Fruit fly (Drosophila melanogaster) whole organism, embryonic: ENCODE measurements around the gene Sqor.

Source experiments
- Antp ChIP-seq: fragments of 200-800 bp; sonication (Bioruptor generic); optimal IDR thresholded peaks from 3 replicates; lab custom pipeline; 2016; ENCODE audit warnings: missing biosample characterization, missing genetic modification characterization
- Atf-2 ChIP-seq: fragments of 200-800 bp; sonication (Bioruptor generic); optimal IDR thresholded peaks from 2 replicates; lab custom pipeline; 2016; ENCODE audit warnings: missing biosample characterization, missing genetic modification characterization
- B-H1 ChIP-seq: fragments of 200-800 bp; sonication (Bioruptor generic); IDR thresholded peaks from 3 replicates; pipeline ENCODE4 v1.3.6; 2022; ENCODE audit warnings: missing biosample characterization, missing genetic modification characterization
- BEAF-32 ChIP-seq: fragments of 200-800 bp; sonication (Bioruptor generic); optimal IDR thresholded peaks from 3 replicates; lab custom pipeline; 2017; ENCODE audit warnings: missing biosample characterization, missing genetic modification characterization, mild to moderate bottlenecking, moderate library complexity, missing genetic modification reagents
- Blimp-1 ChIP-seq: fragments of 200-800 bp; sonication (Bioruptor generic); optimal IDR thresholded peaks from 3 replicates; lab custom pipeline; 2018; ENCODE audit warnings: missing biosample characterization, missing genetic modification characterization, mild to moderate bottlenecking, moderate library complexity, missing genetic modification reagents
- CG13894 ChIP-seq: fragments of 200-800 bp; sonication (Bioruptor generic); optimal IDR thresholded peaks from 3 replicates; lab custom pipeline; 2018; ENCODE audit warnings: missing biosample characterization, mild to moderate bottlenecking, missing genetic modification characterization, moderate library complexity
- CG15514 ChIP-seq: fragments of 200-800 bp; sonication (Bioruptor generic); optimal IDR thresholded peaks from 3 replicates; lab custom pipeline; 2017; ENCODE audit warnings: missing biosample characterization, missing genetic modification characterization, mild to moderate bottlenecking, moderate library complexity, missing genetic modification reagents
- CG17186 ChIP-seq: fragments of 200-800 bp; sonication (Bioruptor generic); optimal IDR thresholded peaks from 3 replicates; lab custom pipeline; 2017; ENCODE audit warnings: missing biosample characterization, missing genetic modification reagents, missing genetic modification characterization
- CG18599 ChIP-seq: fragments of 200-800 bp; sonication (Bioruptor generic); optimal IDR thresholded peaks from 3 replicates; lab custom pipeline; 2017; ENCODE audit warnings: missing biosample characterization, missing genetic modification characterization, mild to moderate bottlenecking, moderate library complexity, missing genetic modification reagents
- CG18764 ChIP-seq: fragments of 200-800 bp; sonication (Bioruptor generic); optimal IDR thresholded peaks from 3 replicates; lab custom pipeline; 2016; ENCODE audit warnings: missing biosample characterization, missing genetic modification characterization
- CG2120 ChIP-seq: fragments of 200-800 bp; sonication (Bioruptor generic); optimal IDR thresholded peaks from 3 replicates; lab custom pipeline; 2016; ENCODE audit warnings: missing biosample characterization, missing genetic modification characterization
- CG2712 ChIP-seq: fragments of 200-800 bp; optimal IDR thresholded peaks from 3 replicates; lab custom pipeline; 2019; ENCODE audit warnings: missing biosample characterization, mild to moderate bottlenecking, missing genetic modification characterization, moderate library complexity
- CG30403 ChIP-seq: fragments of 200-800 bp; sonication (Bioruptor generic); optimal IDR thresholded peaks from 3 replicates; lab custom pipeline; 2016; ENCODE audit warnings: missing biosample characterization, missing genetic modification characterization
- CG3995 ChIP-seq: fragments of 200-800 bp; sonication (Bioruptor generic); optimal IDR thresholded peaks from 3 replicates; lab custom pipeline; 2016; ENCODE audit warnings: missing biosample characterization, missing genetic modification characterization
- CG4730 ChIP-seq: fragments of 200-800 bp; sonication (Bioruptor generic); IDR thresholded peaks from 2 replicates; pipeline ENCODE4 v1.3.6; 2022; ENCODE audit warnings: missing biosample characterization, missing genetic modification characterization
- CG7745 ChIP-seq: fragments of 200-800 bp; sonication (Bioruptor generic); optimal IDR thresholded peaks from 2 replicates; lab custom pipeline; 2018; ENCODE audit warnings: missing biosample characterization, mild to moderate bottlenecking, missing genetic modification characterization, moderate library complexity
- CG7987 ChIP-seq: fragments of 200-800 bp; sonication (Bioruptor generic); optimal IDR thresholded peaks from 2 replicates; lab custom pipeline; 2018; ENCODE audit warnings: missing biosample characterization, mild to moderate bottlenecking, missing genetic modification characterization, moderate library complexity
- CTCF ChIP-seq: fragments of 200-800 bp; sonication (Bioruptor generic); optimal IDR thresholded peaks from 2 replicates; lab custom pipeline; 2017; ENCODE audit warnings: missing biosample characterization, mild to moderate bottlenecking, missing genetic modification characterization, moderate library complexity
- Dbx ChIP-seq: fragments of 200-800 bp; sonication (Bioruptor generic); IDR thresholded peaks from 3 replicates; pipeline ENCODE4 v1.3.6; 2022; ENCODE audit warnings: missing biosample characterization, missing genetic modification characterization
- E2f2 ChIP-seq: fragments of 200-800 bp; sonication (Bioruptor generic); IDR thresholded peaks from 2 replicates; pipeline ENCODE4 v1.3.6; 2022; ENCODE audit warnings: missing biosample characterization, missing genetic modification characterization
- Mad ChIP-seq: fragments of 200-800 bp; sonication (Bioruptor generic); optimal IDR thresholded peaks from 2 replicates; lab custom pipeline; 2016; ENCODE audit warnings: missing biosample characterization, missing genetic modification characterization
- PHDP ChIP-seq: fragments of 200-800 bp; sonication (Bioruptor generic); optimal IDR thresholded peaks from 3 replicates; lab custom pipeline; 2018; ENCODE audit warnings: missing biosample characterization, mild to moderate bottlenecking, missing genetic modification characterization, moderate library complexity
- Six4 ChIP-seq: fragments of 200-800 bp; sonication (Bioruptor generic); optimal IDR thresholded peaks from 2 replicates; lab custom pipeline; 2016; ENCODE audit warnings: missing biosample characterization, missing genetic modification characterization
- Sry-β ChIP-seq: fragments of 200-800 bp; sonication (Bioruptor generic); optimal IDR thresholded peaks from 2 replicates; lab custom pipeline; 2018; ENCODE audit warnings: missing biosample characterization, mild to moderate bottlenecking, missing genetic modification characterization, moderate library complexity
- TFAM ChIP-seq: fragments of 200-800 bp; sonication (Bioruptor generic); optimal IDR thresholded peaks from 2 replicates; lab custom pipeline; 2017; ENCODE audit warnings: missing biosample characterization, missing genetic modification characterization, inconsistent platforms
- Xbp1 ChIP-seq: fragments of 200-800 bp; sonication (Bioruptor generic); optimal IDR thresholded peaks from 3 replicates; lab custom pipeline; 2016; ENCODE audit warnings: missing biosample characterization, mild to moderate bottlenecking, missing genetic modification characterization
- al ChIP-seq: fragments of 200-800 bp; sonication (Bioruptor generic); IDR thresholded peaks from 2 replicates; pipeline ENCODE4 v1.3.6; 2022; ENCODE audit warnings: missing biosample characterization, missing genetic modification characterization
- aop ChIP-seq: fragments of 200-800 bp; sonication (Bioruptor generic); IDR thresholded peaks from 2 replicates; pipeline ENCODE4 v1.3.6; 2022; ENCODE audit warnings: missing biosample characterization, missing genetic modification characterization
- ase ChIP-seq: fragments of 200-800 bp; sonication (Bioruptor generic); IDR thresholded peaks from 3 replicates; pipeline ENCODE4 v1.3.6; 2022; ENCODE audit warnings: missing biosample characterization, missing genetic modification characterization
- ato ChIP-seq: fragments of 200-800 bp; sonication (Bioruptor generic); IDR thresholded peaks from 2 replicates; pipeline ENCODE4 v1.3.6; 2022; ENCODE audit warnings: missing biosample characterization, missing genetic modification characterization; ENCODE audit not compliant: partially characterized antibody
- az2 ChIP-seq: fragments of 200-800 bp; sonication (Bioruptor generic); optimal IDR thresholded peaks from 3 replicates; lab custom pipeline; 2016; ENCODE audit warnings: missing biosample characterization, missing genetic modification characterization
- bab2 ChIP-seq: fragments of 200-800 bp; sonication (Bioruptor generic); optimal IDR thresholded peaks from 2 replicates; lab custom pipeline; 2016; ENCODE audit warnings: missing biosample characterization, missing genetic modification characterization
- bigmax ChIP-seq: fragments of 200-800 bp; sonication (Bioruptor generic); optimal IDR thresholded peaks from 2 replicates; lab custom pipeline; 2018; ENCODE audit warnings: missing biosample characterization, mild to moderate bottlenecking, missing genetic modification characterization
- cg ChIP-seq: fragments of 200-800 bp; sonication (Bioruptor generic); optimal IDR thresholded peaks from 3 replicates; lab custom pipeline; 2019; ENCODE audit warnings: missing biosample characterization, mild to moderate bottlenecking, missing genetic modification characterization, moderate library complexity
- ci ChIP-seq: fragments of 200-800 bp; sonication (Bioruptor generic); IDR thresholded peaks from 3 replicates; pipeline ENCODE4 v1.3.6; 2022; ENCODE audit warnings: missing biosample characterization, missing genetic modification characterization
- crp ChIP-seq, 2 experiments: fragments of 200-800 bp; sonication (Bioruptor generic); optimal IDR thresholded peaks; 2 replicates in 1 of 2; 3 replicates in 1 of 2; lab custom pipeline; 2017; ENCODE audit warnings: missing biosample characterization in 2 of 2, missing genetic modification characterization in 2 of 2, mild to moderate bottlenecking in 1 of 2, moderate library complexity in 1 of 2
- dmrt11E ChIP-seq: fragments of 200-800 bp; sonication (Bioruptor generic); optimal IDR thresholded peaks from 3 replicates; lab custom pipeline; 2018; ENCODE audit warnings: missing biosample characterization, mild to moderate bottlenecking, missing genetic modification characterization, moderate library complexity
- exex ChIP-seq: fragments of 200-800 bp; sonication (Bioruptor generic); optimal IDR thresholded peaks from 4 replicates; lab custom pipeline; 2018; ENCODE audit warnings: missing biosample characterization, mild to moderate bottlenecking, missing genetic modification characterization, moderate library complexity
- gcm2 ChIP-seq: fragments of 200-800 bp; sonication (Bioruptor generic); optimal IDR thresholded peaks from 2 replicates; lab custom pipeline; 2016; ENCODE audit warnings: missing biosample characterization, missing genetic modification characterization
- kah ChIP-seq: fragments of 200-800 bp; sonication (Bioruptor generic); optimal IDR thresholded peaks from 2 replicates; lab custom pipeline; 2018; ENCODE audit warnings: missing biosample characterization, mild to moderate bottlenecking, missing genetic modification characterization
- klu ChIP-seq: fragments of 200-800 bp; sonication (Bioruptor generic); IDR thresholded peaks from 2 replicates; pipeline ENCODE4 v1.3.6; 2022; ENCODE audit warnings: missing biosample characterization, missing genetic modification characterization
- knrl ChIP-seq: fragments of 200-800 bp; sonication (Bioruptor generic); IDR thresholded peaks from 3 replicates; pipeline ENCODE4 v1.3.6; 2022; ENCODE audit warnings: missing biosample characterization, missing genetic modification characterization; ENCODE audit not compliant: partially characterized antibody
- lab ChIP-seq: fragments of 200-800 bp; sonication (Bioruptor generic); optimal IDR thresholded peaks from 3 replicates; lab custom pipeline; 2017; ENCODE audit warnings: missing biosample characterization, missing genetic modification characterization, mild to moderate bottlenecking, moderate library complexity, missing genetic modification reagents
- onecut ChIP-seq: fragments of 200-800 bp; sonication (Bioruptor generic); IDR thresholded peaks from 2 replicates; pipeline ENCODE4 v1.3.6; 2022; ENCODE audit warnings: missing biosample characterization, missing genetic modification characterization
- pb ChIP-seq: fragments of 200-800 bp; sonication (Bioruptor generic); optimal IDR thresholded peaks from 3 replicates; lab custom pipeline; 2016; ENCODE audit warnings: missing biosample characterization, missing genetic modification characterization
- run ChIP-seq: fragments of 200-800 bp; sonication (Bioruptor generic); optimal IDR thresholded peaks from 3 replicates; lab custom pipeline; 2018; ENCODE audit warnings: missing biosample characterization, mild to moderate bottlenecking, missing genetic modification characterization
- sens ChIP-seq: fragments of 200-800 bp; sonication (Bioruptor generic); peaks from one replicate; lab custom pipeline; 2016; ENCODE audit warnings: missing biosample characterization, missing genetic modification characterization
- sim ChIP-seq: fragments of 200-800 bp; sonication (Bioruptor generic); IDR thresholded peaks from 2 replicates; pipeline ENCODE4 v1.3.6; 2022; ENCODE audit warnings: missing biosample characterization, missing genetic modification characterization
- stc ChIP-seq: fragments of 200-800 bp; sonication (Bioruptor generic); IDR thresholded peaks from 2 replicates; pipeline ENCODE4 v1.3.6; 2022; ENCODE audit warnings: missing biosample characterization, missing genetic modification characterization
- toy ChIP-seq: fragments of 200-800 bp; sonication (Bioruptor generic); IDR thresholded peaks from 2 replicates; pipeline ENCODE4 v1.3.6; 2022; ENCODE audit warnings: missing biosample characterization, missing genetic modification characterization
- tx ChIP-seq: fragments of 200-800 bp; sonication (Bioruptor generic); optimal IDR thresholded peaks from 2 replicates; lab custom pipeline; 2016; ENCODE audit warnings: missing biosample characterization, missing genetic modification characterization
- yki ChIP-seq: fragments of >200 bp; optimal IDR thresholded peaks from 3 replicates; lab custom pipeline; 2018

The Sqor gene

dm6 chr3L:4272167-4272773, 32.3 kb downstream of the Sqor start (continued):
- TF ChIP-seq crp (GFP tag; optimal IDR thresholded peaks at IDR 0.05; lab: Kevin White, UChicago) (no peak), dmrt11E (peak; percentile 54), CG3995 (no peak), ato (GFP tag; lab: Robert Waterston, UW) (no peak), Mad (no peak), gcm2 (GFP tag; lab: Kevin White, UChicago) (no peak), CG13894 (tag; lab: Kevin White, UChicago) (no peak), sens (GFP tag; lab: Kevin White, UChicago) (peak; percentile 86), Xbp1 (GFP tag; lab: Kevin White, UChicago) (no peak), Sry-β (GFP tag; lab: Kevin White, UChicago) (peak; percentile 16), CG4730 (GFP tag; lab: Robert Waterston, UW) (no peak), cg (no peak), aop (GFP tag; lab: Robert Waterston, UW) (no peak), CG17186 (GFP tag; lab: Kevin White, UChicago) (no peak), CTCF (GFP tag; lab: Kevin White, UChicago) (no peak), onecut (GFP tag; lab: Robert Waterston, UW) (peak; percentile 31; the same call in 1 of the 2 replicates), Blimp-1 (GFP tag; lab: Kevin White, UChicago) (peak; percentile 64), kah (GFP tag; lab: Kevin White, UChicago) (no peak), E2f2 (GFP tag; lab: Robert Waterston, UW) (no peak), PHDP (no peak), klu (no peak), CG18599 (GFP tag; lab: Kevin White, UChicago) (no peak), BEAF-32 (GFP tag; lab: Kevin White, UChicago) (no peak), CG7745 (peak; percentile 43), stc (GFP tag; lab: Robert Waterston, UW) (no peak), bab2 (peak; percentile 13), TFAM (GFP tag; lab: Kevin White, UChicago) (no peak), ase (GFP tag; lab: Robert Waterston, UW) (no peak), yki (lab: Kevin White, UChicago) (no peak), az2 (GFP tag; lab: Kevin White, UChicago) (no peak), CG7987 (peak; percentile 12), CG2712 (tag; lab: Kevin White, UChicago) (peak; percentile 23), toy (GFP tag; lab: Robert Waterston, UW) (no peak), CG30403 (no peak), run (no peak), bigmax (GFP tag; lab: Kevin White, UChicago) (no peak), Dbx (GFP tag; lab: Robert Waterston, UW) (no peak), CG15514 (no peak), CG2120 (no peak), sim (GFP tag; lab: Robert Waterston, UW) (0 out of 2 replicates have a peak, but pooled peaks have one; percentile 18), al (GFP tag; lab: Robert Waterston, UW) (no peak), B-H1 (GFP tag; lab: Robert Waterston, UW) (no peak), ci (GFP tag; lab: Robert Waterston, UW) (no peak), Antp (GFP tag; lab: Kevin White, UChicago) (no peak), lab (GFP tag; lab: Kevin White, UChicago) (no peak), tx (no peak), Six4 (GFP tag; lab: Kevin White, UChicago) (no peak), exex (tag; lab: Kevin White, UChicago) (no peak), pb (GFP tag; lab: Kevin White, UChicago) (no peak), CG18764 (GFP tag; lab: Kevin White, UChicago) (no peak), knrl (GFP tag; lab: Robert Waterston, UW) (no peak), Atf-2 (no peak)
